Worm (Caenorhabditis elegans) whole organism, L2 larva: ENCODE results near the gene F35D2.2.

Experiments used
- ZK546.5 ChIP-seq: sonication (generic microtip); optimal IDR thresholded peaks from 2 replicates; lab custom pipeline; 2017; ENCODE audit warnings: missing biosample characterization, missing genetic modification characterization
- alr-1 ChIP-seq: fragments of 150-350 bp; optimal IDR thresholded peaks from 2 replicates; lab custom pipeline; 2014; ENCODE audit warnings: missing biosample characterization, missing genetic modification characterization
- aly-2 ChIP-seq: fragments of 150-350 bp; optimal IDR thresholded peaks from 2 replicates; lab custom pipeline; 2014; ENCODE audit warnings: missing biosample characterization, missing genetic modification characterization
- ama-1 ChIP-seq: fragments of 150-350 bp; optimal IDR thresholded peaks from 2 replicates; lab custom pipeline; 2018; ENCODE audit warnings: inconsistent platforms
- egl-27 ChIP-seq: sonication (generic microtip); optimal IDR thresholded peaks from 3 replicates; lab custom pipeline; 2017; ENCODE audit warnings: missing biosample characterization, missing genetic modification reagents, missing genetic modification characterization
- elt-3 ChIP-seq: sonication (generic microtip); optimal IDR thresholded peaks from 2 replicates; lab custom pipeline; 2017; ENCODE audit warnings: missing biosample characterization, missing genetic modification characterization
- lin-13 ChIP-seq: fragments of 150-350 bp; optimal IDR thresholded peaks from 2 replicates; lab custom pipeline; 2014; ENCODE audit warnings: missing biosample characterization, missing genetic modification reagents, missing genetic modification characterization
- mdl-1 ChIP-seq, 2 experiments: fragments of 150-350 bp in 1 of 2; sonication (generic microtip) in 1 of 2; optimal IDR thresholded peaks; 2 replicates each; lab custom pipeline; 2017; ENCODE audit warnings: missing biosample characterization in 2 of 2, missing genetic modification characterization in 2 of 2
- nhr-25 ChIP-seq: fragments of 150-350 bp; sonication (generic microtip); optimal IDR thresholded peaks from 3 replicates; lab custom pipeline; 2014; ENCODE audit warnings: missing biosample characterization, missing genetic modification characterization
- nhr-77 ChIP-seq: fragments of 150-350 bp; optimal IDR thresholded peaks from 2 replicates; lab custom pipeline; 2014; ENCODE audit warnings: missing biosample characterization, missing genetic modification characterization
- snpc-4 ChIP-seq: fragments of 150-350 bp; optimal IDR thresholded peaks from 2 replicates; lab custom pipeline; 2014; ENCODE audit warnings: missing biosample characterization, missing genetic modification characterization

ce11 chrII:7548044-7548443 is 26.2 kb upstream of the F35D2.2 start, which contains the start of gene fbxa-224:
- TF ChIP-seq lin-13 (GFP tag; lab: Kevin White, UChicago) (no peak), nhr-77 (tag; lab: Kevin White, UChicago) (no peak), mdl-1 (tag; optimal IDR thresholded peaks at IDR 0.05; lab: Kevin White, UChicago) (no peak), elt-3 (no peak), alr-1 (tag; lab: Kevin White, UChicago) (no peak), ama-1 (lab: Kevin White, UChicago) (no peak), snpc-4 (tag; lab: Kevin White, UChicago) (no peak), egl-27 (tag; lab: Kevin White, UChicago) (no peak), nhr-25 (tag; lab: Kevin White, UChicago) (no peak), ZK546.5 (tag; lab: Kevin White, UChicago) (no peak), aly-2 (tag; lab: Kevin White, UChicago) (no peak)
